Fruit fly (Drosophila melanogaster) whole organism, wandering third instar larva: Measurements from ENCODE around the gene scu.

ENCODE experiments used
- foxo ChIP-seq, 2 experiments: fragments of 200-800 bp; sonication (Bioruptor generic); optimal IDR thresholded peaks; 2 replicates in 1 of 2; 3 replicates in 1 of 2; lab custom pipeline; 2016 to 2017; ENCODE audit warnings: missing biosample characterization in 2 of 2, missing genetic modification characterization in 2 of 2
- h ChIP-seq: fragments of 200-800 bp; sonication (Bioruptor generic); optimal IDR thresholded peaks from 3 replicates; lab custom pipeline; 2016; ENCODE audit warnings: missing biosample characterization, mild to moderate bottlenecking, missing genetic modification characterization
- pan ChIP-seq: fragments of >200 bp; optimal IDR thresholded peaks from 2 replicates; lab custom pipeline; 2017
- psq ChIP-seq: fragments of 200-800 bp; sonication (Bioruptor generic); optimal IDR thresholded peaks from 3 replicates; lab custom pipeline; 2017; ENCODE audit warnings: missing biosample characterization, mild to moderate bottlenecking, missing genetic modification characterization, moderate library complexity

DNA sequence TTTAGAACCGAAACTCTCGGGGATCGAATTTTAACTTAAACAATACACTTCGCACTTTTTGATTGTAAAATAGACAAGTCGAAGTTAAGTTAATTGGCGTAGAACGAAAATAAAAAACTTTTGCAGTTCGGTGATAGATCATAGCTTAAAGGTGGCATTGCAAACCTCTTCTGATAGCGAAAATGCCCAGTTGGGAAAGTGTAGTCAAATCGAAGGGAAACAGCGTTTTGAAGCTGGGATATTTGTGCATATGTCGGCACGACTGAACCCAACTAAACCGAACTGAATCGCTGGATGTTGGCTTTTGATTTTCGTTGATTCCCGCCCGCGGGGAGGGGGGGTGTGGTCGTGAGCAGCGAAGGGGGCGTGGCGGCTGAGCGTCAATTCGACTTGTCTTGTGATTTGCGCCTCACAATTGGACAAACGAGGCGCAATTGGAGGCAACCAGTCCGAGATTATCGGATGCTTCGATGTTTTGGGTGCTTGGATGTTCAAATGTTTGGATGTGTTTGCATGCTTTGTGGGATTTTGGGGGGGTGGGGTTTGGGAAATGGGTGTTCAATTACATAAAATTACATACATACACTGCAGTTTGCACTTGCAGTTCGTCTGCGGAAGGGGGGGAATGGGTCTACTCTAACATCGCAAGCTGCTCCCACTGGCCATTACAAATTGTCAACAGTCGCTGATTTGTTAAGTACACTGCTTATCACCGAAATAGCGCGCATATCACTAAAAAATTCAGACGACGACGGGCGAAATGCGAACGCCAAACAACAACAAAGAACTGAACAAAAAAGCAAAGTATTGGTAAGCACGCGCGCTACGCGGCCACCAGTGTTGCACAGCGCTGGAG lies 6.2 kb upstream of the scu start:
- TF ChIP-seq pan (no peak), h (GFP tag; lab: Kevin White, UChicago) (no peak), psq (no peak), foxo (GFP tag; optimal IDR thresholded peaks at IDR 0.05; lab: Kevin White, UChicago) (no peak)
